Fruit fly (Drosophila melanogaster) whole organism, wandering third instar larva: ENCODE measurements around the gene CG4615.

Experiments
- Abd-B ChIP-seq: fragments of >200 bp; optimal IDR thresholded peaks from 2 replicates; lab custom pipeline; 2017; ENCODE audit warnings: missing biosample characterization, missing genetic modification characterization
- CrebA ChIP-seq: fragments of 200-800 bp; sonication (Bioruptor generic); optimal IDR thresholded peaks from 2 replicates; lab custom pipeline; 2016; ENCODE audit warnings: missing biosample characterization, mild to moderate bottlenecking, missing genetic modification characterization, borderline replicate concordance
- Dfd ChIP-seq: fragments of >200 bp; optimal IDR thresholded peaks from 2 replicates; lab custom pipeline; 2017; ENCODE audit warnings: missing biosample characterization, missing genetic modification characterization
- br ChIP-seq: fragments of 200-800 bp; sonication (Bioruptor generic); optimal IDR thresholded peaks from 2 replicates; lab custom pipeline; 2016; ENCODE audit warnings: missing biosample characterization, missing genetic modification characterization
- h ChIP-seq: fragments of 200-800 bp; sonication (Bioruptor generic); optimal IDR thresholded peaks from 3 replicates; lab custom pipeline; 2016; ENCODE audit warnings: missing biosample characterization, mild to moderate bottlenecking, missing genetic modification characterization
- lola ChIP-seq: fragments of >200 bp; optimal IDR thresholded peaks from 2 replicates; lab custom pipeline; 2017; ENCODE audit warnings: missing biosample characterization, missing genetic modification characterization
- pan ChIP-seq: fragments of >200 bp; optimal IDR thresholded peaks from 2 replicates; lab custom pipeline; 2017
- sv ChIP-seq: fragments of 200-800 bp; sonication (Bioruptor generic); optimal IDR thresholded peaks from 3 replicates; lab custom pipeline; 2016; ENCODE audit warnings: missing biosample characterization, missing genetic modification characterization
- tai ChIP-seq: sonication (Bioruptor generic); optimal IDR thresholded peaks from 2 replicates; lab custom pipeline; 2016; ENCODE audit warnings: missing biosample characterization, missing genetic modification characterization

- TF ChIP-seq pan (lab: Kevin White, UChicago) (no peak), Abd-B (GFP tag; lab: Kevin White, UChicago) (no peak), Dfd (GFP tag; lab: Kevin White, UChicago) (no peak), br (GFP tag; lab: Kevin White, UChicago) (peak; percentile 68), tai (GFP tag; lab: Kevin White, UChicago) (no peak), h (peak; percentile 58), CrebA (GFP tag; lab: Kevin White, UChicago) (no peak), sv (GFP tag; lab: Kevin White, UChicago) (peak; percentile 65), lola (GFP tag; lab: Kevin White, UChicago) (no peak)
Measured at dm6 chrX:7101302-7102012, 643 bp downstream of the CG4615 start.
